Worm (Caenorhabditis elegans): ENCODE measurements around the gene K08H2.3.

DNA sequence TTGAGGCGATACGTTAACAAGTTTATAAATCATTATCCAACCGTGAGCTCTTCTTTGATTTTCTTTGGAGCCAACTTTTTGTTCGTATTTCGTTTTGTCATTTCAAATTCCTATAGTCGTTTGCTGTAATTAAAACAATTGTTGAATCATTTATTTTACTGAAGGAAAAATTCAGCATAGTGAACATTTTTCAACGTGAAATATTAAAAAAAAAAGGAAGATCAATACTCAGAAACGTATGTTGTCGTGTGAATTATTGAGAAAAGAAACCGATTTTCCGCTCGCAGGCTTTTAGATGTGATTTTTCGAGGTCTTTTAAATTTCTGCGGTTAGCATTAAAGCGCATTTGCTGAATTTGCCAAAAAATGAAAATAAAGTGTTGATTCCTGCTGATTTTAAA lies 41.7 kb downstream of the K08H2.3 start, which contains the start of gene phf-33:
- TF ChIP-seq lir-3 (tag; optimal IDR thresholded peaks at IDR 0.05) = no peak
- no peak for TF ChIP-seq nhr-25 (tag; optimal IDR thresholded peaks at IDR 0.05; ENCODE audit: borderline replicate concordance, insufficient read depth)
- no peak for TF ChIP-seq mep-1 (tag; optimal IDR thresholded peaks at IDR 0.05)
- TF ChIP-seq Y48G9A.11 (GFP tag; IDR thresholded peaks at IDR 0.05) = no peak
- no peak for TF ChIP-seq snpc-4 (tag; optimal IDR thresholded peaks at IDR 0.05)
- TF ChIP-seq ZK546.5 (tag; optimal IDR thresholded peaks at IDR 0.05) = no peak
- TF ChIP-seq hlh-30 (tag; optimal IDR thresholded peaks at IDR 0.05; ENCODE audit: insufficient read depth) = no peak
- TF ChIP-seq nhr-42 (GFP tag; IDR thresholded peaks at IDR 0.05) = no peak
- TF ChIP-seq pha-4 (GFP tag; IDR thresholded peaks at IDR 0.05) = no peak
- TF ChIP-seq pha-4 (tag; optimal IDR thresholded peaks at IDR 0.05) = no peak
- no peak for TF ChIP-seq attf-4 (tag; optimal IDR thresholded peaks at IDR 0.05)
- no peak for TF ChIP-seq F10B5.3 (tag; optimal IDR thresholded peaks at IDR 0.05)
- TF ChIP-seq nhr-237 (tag; optimal IDR thresholded peaks at IDR 0.05) = no peak
- TF ChIP-seq saeg-2 (GFP tag; IDR thresholded peaks at IDR 0.05) = no peak
